Fruit fly (Drosophila melanogaster): ENCODE data around the gene Mob2.
A peak's percentile ranks its signal among the peaks of the same experiment; 100 is the strongest.

Gene Mob2

DNA sequence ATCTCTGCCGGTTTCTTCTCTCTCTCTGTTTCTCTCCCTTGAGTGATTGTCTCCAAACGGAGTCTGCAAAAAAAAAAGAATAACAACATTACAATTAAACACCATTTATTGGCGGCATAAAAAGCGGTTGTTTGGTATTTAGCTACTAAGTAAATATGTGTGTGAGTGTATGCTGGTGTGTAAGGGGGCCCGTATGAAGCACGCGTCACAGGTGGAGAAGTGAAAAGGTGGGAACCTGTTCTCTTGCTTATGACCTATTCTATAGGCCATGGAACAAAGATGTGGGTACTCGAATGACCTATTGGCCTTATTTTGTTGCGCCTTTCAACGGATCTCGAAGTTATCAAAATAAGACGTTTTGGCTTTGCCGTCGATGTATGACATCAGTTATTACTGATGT lies 26.6 kb upstream of the Mob2 start (continued):
- TF ChIP-seq Camta (GFP tag; optimal IDR thresholded peaks at IDR 0.05) (peak; percentile 15), tup (GFP tag; optimal IDR thresholded peaks at IDR 0.05) (no peak), row (GFP tag; IDR thresholded peaks at IDR 0.05) (0 out of 3 replicates have a peak, but pooled peaks have one; percentile 14), Antp (GFP tag; optimal IDR thresholded peaks at IDR 0.05) (no peak), CG3726 (GFP tag; IDR thresholded peaks at IDR 0.05) (no peak), gro (GFP tag; optimal IDR thresholded peaks at IDR 0.05) (no peak), Nf-YA (GFP tag; IDR thresholded peaks at IDR 0.05) (peak; percentile 44; the same call in 1 of the 2 replicates), Tbp (GFP tag; optimal IDR thresholded peaks at IDR 0.05) (no peak), CG7357 (GFP tag; IDR thresholded peaks at IDR 0.05) (no peak), vvl (GFP tag; IDR thresholded peaks at IDR 0.05) (0 out of 2 replicates have a peak, but pooled peaks have one; percentile 10), bsh (GFP tag; optimal IDR thresholded peaks at IDR 0.05) (no peak), lbe (GFP tag; optimal IDR thresholded peaks at IDR 0.05) (no peak), Jarid2 (GFP tag; optimal IDR thresholded peaks at IDR 0.05) (no peak), Med (GFP tag) (peak; percentile 64), sens (GFP tag) (peak; percentile 80), HLHmδ (GFP tag; optimal IDR thresholded peaks at IDR 0.05) (peak; percentile 18), gcm2 (GFP tag; optimal IDR thresholded peaks at IDR 0.05) (no peak), dmrt11E (tag; optimal IDR thresholded peaks at IDR 0.05) (no peak), ERR (GFP tag; optimal IDR thresholded peaks at IDR 0.05) (no peak), Dp (GFP tag; optimal IDR thresholded peaks at IDR 0.05) (no peak), vnd (GFP tag; IDR thresholded peaks at IDR 0.05; ENCODE audit: partially characterized antibody) (no peak), CG9797 (GFP tag; optimal IDR thresholded peaks at IDR 0.05) (no peak), caup (GFP tag; optimal IDR thresholded peaks at IDR 0.05; ENCODE audit: severe bottlenecking) (no peak), sc (optimal IDR thresholded peaks at IDR 0.05) (no peak), sc (GFP tag; optimal IDR thresholded peaks at IDR 0.05) (no peak), CG7556 (GFP tag; optimal IDR thresholded peaks at IDR 0.05) (no peak), Ets65A (GFP tag) (peak; percentile 60), chn (GFP tag; optimal IDR thresholded peaks at IDR 0.05) (no peak), tgo (GFP tag; IDR thresholded peaks at IDR 0.05) (no peak), mam (GFP tag; optimal IDR thresholded peaks at IDR 0.05) (no peak), stc (GFP tag; IDR thresholded peaks at IDR 0.05) (no peak), fd96Cb (tag; optimal IDR thresholded peaks at IDR 0.05) (no peak), ac (GFP tag; optimal IDR thresholded peaks at IDR 0.05) (no peak), kah (GFP tag; optimal IDR thresholded peaks at IDR 0.05) (no peak), CG2116 (GFP tag; optimal IDR thresholded peaks at IDR 0.05) (no peak), prd (optimal IDR thresholded peaks at IDR 0.05) (no peak), prd (GFP tag; IDR thresholded peaks at IDR 0.05) (no peak), her (GFP tag; optimal IDR thresholded peaks at IDR 0.05) (no peak), Hr39 (optimal IDR thresholded peaks at IDR 0.05) (no peak), Blimp-1 (GFP tag; optimal IDR thresholded peaks at IDR 0.05) (peak; percentile 3), ara (GFP tag; IDR thresholded peaks at IDR 0.05) (no peak), fd3F (GFP tag; optimal IDR thresholded peaks at IDR 0.05) (no peak), CG6689 (GFP tag; IDR thresholded peaks at IDR 0.05) (no peak), Sry-β (GFP tag; optimal IDR thresholded peaks at IDR 0.05) (peak; percentile 76), run (tag; optimal IDR thresholded peaks at IDR 0.05) (no peak), CG6654 (GFP tag; optimal IDR thresholded peaks at IDR 0.05) (no peak), gt (GFP tag; IDR thresholded peaks at IDR 0.05) (no peak), CG30403 (GFP tag; optimal IDR thresholded peaks at IDR 0.05) (no peak), Opbp (GFP tag; IDR thresholded peaks at IDR 0.05; ENCODE audit: partially characterized antibody) (no peak), gsb-n (tag; optimal IDR thresholded peaks at IDR 0.05) (no peak), PHDP (tag; optimal IDR thresholded peaks at IDR 0.05) (peak; percentile 14), sqz (GFP tag; optimal IDR thresholded peaks at IDR 0.05) (no peak), tio (GFP tag; optimal IDR thresholded peaks at IDR 0.05) (no peak)

Data from whole organism, embryonic.